Fruit fly (Drosophila melanogaster) whole organism, embryonic: ENCODE measurements around the gene Ir92a.

ENCODE experiments used
- ATbp ChIP-seq: fragments of 200-800 bp; sonication (Bioruptor generic); optimal IDR thresholded peaks from 2 replicates; lab custom pipeline; 2017; ENCODE audit warnings: missing biosample characterization, mild to moderate bottlenecking, missing genetic modification characterization, missing genetic modification reagents
- BEAF-32 ChIP-seq: fragments of 200-800 bp; sonication (Bioruptor generic); optimal IDR thresholded peaks from 3 replicates; lab custom pipeline; 2017; ENCODE audit warnings: missing biosample characterization, missing genetic modification characterization, mild to moderate bottlenecking, moderate library complexity, missing genetic modification reagents
- CG12104 ChIP-seq: fragments of 200-800 bp; sonication (Bioruptor generic); optimal IDR thresholded peaks from 3 replicates; lab custom pipeline; 2016; ENCODE audit warnings: missing biosample characterization, missing genetic modification characterization
- CG12391 ChIP-seq: fragments of 200-800 bp; sonication (Bioruptor generic); optimal IDR thresholded peaks from 3 replicates; lab custom pipeline; 2018; ENCODE audit warnings: missing biosample characterization, mild to moderate bottlenecking, missing genetic modification characterization, moderate library complexity
- CG12659 ChIP-seq: fragments of 200-800 bp; sonication (Bioruptor generic); optimal IDR thresholded peaks from 3 replicates; lab custom pipeline; 2017; ENCODE audit warnings: mild to moderate bottlenecking, missing biosample characterization, missing genetic modification reagents, missing genetic modification characterization
- CG13123 ChIP-seq: fragments of 200-800 bp; sonication (Bioruptor generic); optimal IDR thresholded peaks from 2 replicates; lab custom pipeline; 2016; ENCODE audit warnings: missing biosample characterization, missing genetic modification characterization
- CG14050 ChIP-seq: fragments of 200-800 bp; sonication (Bioruptor generic); IDR thresholded peaks from 3 replicates; pipeline ENCODE4 v1.3.6; 2022; ENCODE audit warnings: missing biosample characterization, missing genetic modification characterization
- CG15073 ChIP-seq: fragments of 200-800 bp; sonication (Bioruptor generic); optimal IDR thresholded peaks from 2 replicates; lab custom pipeline; 2016; ENCODE audit warnings: missing biosample characterization, missing genetic modification characterization
- CG17186 ChIP-seq: fragments of 200-800 bp; sonication (Bioruptor generic); optimal IDR thresholded peaks from 3 replicates; lab custom pipeline; 2017; ENCODE audit warnings: missing biosample characterization, missing genetic modification reagents, missing genetic modification characterization
- CG17912 ChIP-seq: fragments of 200-800 bp; sonication (Bioruptor generic); optimal IDR thresholded peaks from 2 replicates; lab custom pipeline; 2018; ENCODE audit warnings: missing biosample characterization, mild to moderate bottlenecking, missing genetic modification characterization
- CG18476 ChIP-seq: fragments of 200-800 bp; sonication (Bioruptor generic); optimal IDR thresholded peaks from 2 replicates; lab custom pipeline; 2016; ENCODE audit warnings: missing biosample characterization, mild to moderate bottlenecking, missing genetic modification characterization
- CG18764 ChIP-seq: fragments of 200-800 bp; sonication (Bioruptor generic); optimal IDR thresholded peaks from 3 replicates; lab custom pipeline; 2016; ENCODE audit warnings: missing biosample characterization, missing genetic modification characterization
- CG2875 ChIP-seq: fragments of 200-800 bp; sonication (Bioruptor generic); optimal IDR thresholded peaks from 2 replicates; lab custom pipeline; 2017; ENCODE audit warnings: missing biosample characterization, mild to moderate bottlenecking, missing genetic modification characterization, missing genetic modification reagents
- CG32772 ChIP-seq: fragments of 200-800 bp; sonication (Bioruptor generic); IDR thresholded peaks from 2 replicates; pipeline ENCODE4 v1.3.6; 2022; ENCODE audit warnings: missing biosample characterization, missing genetic modification characterization
- CG34422 ChIP-seq: fragments of 200-800 bp; sonication (Bioruptor generic); IDR thresholded peaks from 3 replicates; pipeline ENCODE4 v1.3.6; 2022; ENCODE audit warnings: missing biosample characterization, missing genetic modification characterization
- CG3847 ChIP-seq: fragments of 200-800 bp; sonication (Bioruptor generic); IDR thresholded peaks from 2 replicates; pipeline ENCODE4 v1.3.6; 2022; ENCODE audit warnings: missing biosample characterization, missing genetic modification characterization
- CG43689 ChIP-seq: fragments of 200-800 bp; sonication (Bioruptor generic); IDR thresholded peaks from 2 replicates; pipeline ENCODE4 v1.3.6; 2022; ENCODE audit warnings: missing biosample characterization, missing genetic modification characterization
- CG4707 ChIP-seq: fragments of 200-800 bp; sonication (Bioruptor generic); optimal IDR thresholded peaks from 2 replicates; lab custom pipeline; 2018; ENCODE audit warnings: missing biosample characterization, mild to moderate bottlenecking, missing genetic modification characterization, moderate library complexity
- CG6272 ChIP-seq: fragments of 200-800 bp; sonication (Bioruptor generic); IDR thresholded peaks from 2 replicates; pipeline ENCODE4 v1.3.6; 2022; ENCODE audit warnings: missing biosample characterization, missing genetic modification characterization
- CG7963 ChIP-seq: fragments of 200-800 bp; sonication (Bioruptor generic); IDR thresholded peaks from 3 replicates; pipeline ENCODE4 v1.3.6; 2022; ENCODE audit warnings: missing biosample characterization, missing genetic modification characterization; ENCODE audit not compliant: partially characterized antibody
- CG8359 ChIP-seq: fragments of 200-800 bp; sonication (Bioruptor generic); optimal IDR thresholded peaks from 2 replicates; lab custom pipeline; 2017; ENCODE audit warnings: missing biosample characterization, mild to moderate bottlenecking, missing genetic modification characterization, borderline replicate concordance
- CG9876 ChIP-seq: fragments of 200-800 bp; sonication (Bioruptor generic); optimal IDR thresholded peaks from 2 replicates; lab custom pipeline; 2016; ENCODE audit warnings: missing biosample characterization, missing genetic modification characterization
- CG9932 ChIP-seq: fragments of 200-800 bp; sonication (Bioruptor generic); IDR thresholded peaks from 2 replicates; pipeline ENCODE4 v1.3.6; 2022; ENCODE audit warnings: missing biosample characterization, missing genetic modification characterization
- Camta ChIP-seq: fragments of 200-800 bp; sonication (Bioruptor generic); optimal IDR thresholded peaks from 2 replicates; lab custom pipeline; 2016; ENCODE audit warnings: missing biosample characterization, missing genetic modification characterization
- CrebB ChIP-seq: fragments of 200-800 bp; sonication (Bioruptor generic); optimal IDR thresholded peaks from 3 replicates; lab custom pipeline; 2018; ENCODE audit warnings: missing biosample characterization, mild to moderate bottlenecking, missing genetic modification characterization
- Dek ChIP-seq: fragments of 200-800 bp; sonication (Bioruptor generic); optimal IDR thresholded peaks from 3 replicates; lab custom pipeline; 2019; ENCODE audit warnings: missing biosample characterization, mild to moderate bottlenecking, missing genetic modification characterization, moderate library complexity
- Fer3 ChIP-seq: fragments of 200-800 bp; sonication (Bioruptor generic); optimal IDR thresholded peaks from 2 replicates; lab custom pipeline; 2018; ENCODE audit warnings: missing biosample characterization, mild to moderate bottlenecking, missing genetic modification characterization, moderate library complexity
- H15 ChIP-seq: fragments of 200-800 bp; sonication (Bioruptor generic); IDR thresholded peaks from 3 replicates; pipeline ENCODE4 v1.3.6; 2022; ENCODE audit warnings: missing biosample characterization, missing genetic modification characterization
- Hey ChIP-seq: fragments of 200-800 bp; sonication (Bioruptor generic); optimal IDR thresholded peaks from 3 replicates; lab custom pipeline; 2018; ENCODE audit warnings: missing biosample characterization, mild to moderate bottlenecking, missing genetic modification characterization
- Hmx ChIP-seq: fragments of 200-800 bp; sonication (Bioruptor generic); optimal IDR thresholded peaks from 2 replicates; lab custom pipeline; 2016; ENCODE audit warnings: missing biosample characterization, missing genetic modification characterization
- Ptx1 ChIP-seq: fragments of 200-800 bp; sonication (Bioruptor generic); IDR thresholded peaks from 2 replicates; pipeline ENCODE4 v1.3.6; 2022; ENCODE audit warnings: missing biosample characterization, missing genetic modification characterization
- Taf1 ChIP-seq: fragments of 200-800 bp; sonication (Bioruptor generic); IDR thresholded peaks from 2 replicates; pipeline ENCODE4 v1.3.6; 2022; ENCODE audit warnings: missing biosample characterization, missing genetic modification characterization
- abd-A ChIP-seq: fragments of 200-800 bp; sonication (Bioruptor generic); optimal IDR thresholded peaks from 3 replicates; lab custom pipeline; 2019; ENCODE audit warnings: missing biosample characterization, mild to moderate bottlenecking, missing genetic modification characterization, moderate library complexity
- amos ChIP-seq: fragments of 200-800 bp; sonication (Bioruptor generic); IDR thresholded peaks from 2 replicates; pipeline ENCODE4 v1.3.6; 2022; ENCODE audit warnings: missing biosample characterization, missing genetic modification characterization; ENCODE audit not compliant: partially characterized antibody
- bcd ChIP-seq: fragments of 200-800 bp; sonication (Bioruptor generic); optimal IDR thresholded peaks from 2 replicates; lab custom pipeline; 2017; ENCODE audit warnings: missing biosample characterization, mild to moderate bottlenecking, missing genetic modification characterization
- btn ChIP-seq: fragments of 200-800 bp; sonication (Bioruptor generic); optimal IDR thresholded peaks from 2 replicates; lab custom pipeline; 2016; ENCODE audit warnings: missing biosample characterization, missing genetic modification characterization
- cg ChIP-seq: fragments of 200-800 bp; sonication (Bioruptor generic); optimal IDR thresholded peaks from 3 replicates; lab custom pipeline; 2019; ENCODE audit warnings: missing biosample characterization, mild to moderate bottlenecking, missing genetic modification characterization, moderate library complexity
- crc ChIP-seq: fragments of 200-800 bp; sonication (Bioruptor generic); optimal IDR thresholded peaks from 2 replicates; lab custom pipeline; 2016; ENCODE audit warnings: missing biosample characterization, missing genetic modification characterization
- ewg ChIP-seq: fragments of 200-800 bp; sonication (Bioruptor generic); optimal IDR thresholded peaks from 3 replicates; lab custom pipeline; 2017; ENCODE audit warnings: mild to moderate bottlenecking, missing biosample characterization, missing genetic modification reagents, missing genetic modification characterization
- eyg ChIP-seq: fragments of 200-800 bp; sonication (Bioruptor generic); optimal IDR thresholded peaks from 3 replicates; lab custom pipeline; 2016; ENCODE audit warnings: missing biosample characterization, missing genetic modification characterization
- knrl ChIP-seq: fragments of 200-800 bp; sonication (Bioruptor generic); IDR thresholded peaks from 3 replicates; pipeline ENCODE4 v1.3.6; 2022; ENCODE audit warnings: missing biosample characterization, missing genetic modification characterization; ENCODE audit not compliant: partially characterized antibody
- lola ChIP-seq, 3 experiments: fragments of >200 bp in 2 of 3; fragments of 200-800 bp in 1 of 3; sonication (Bioruptor generic) in 1 of 3; optimal IDR thresholded peaks; 2 replicates each; lab custom pipeline; 2017 to 2019; ENCODE audit warnings: missing biosample characterization in 3 of 3, missing genetic modification characterization in 3 of 3, mild to moderate bottlenecking in 1 of 3, moderate library complexity in 1 of 3
- onecut ChIP-seq: fragments of 200-800 bp; sonication (Bioruptor generic); IDR thresholded peaks from 2 replicates; pipeline ENCODE4 v1.3.6; 2022; ENCODE audit warnings: missing biosample characterization, missing genetic modification characterization
- rib ChIP-seq: fragments of 200-800 bp; sonication (Bioruptor generic); IDR thresholded peaks from 2 replicates; pipeline ENCODE4 v1.3.6; 2022; ENCODE audit warnings: missing biosample characterization, missing genetic modification characterization
- sim ChIP-seq: fragments of 200-800 bp; sonication (Bioruptor generic); IDR thresholded peaks from 2 replicates; pipeline ENCODE4 v1.3.6; 2022; ENCODE audit warnings: missing biosample characterization, missing genetic modification characterization
- tna ChIP-seq: fragments of 200-800 bp; sonication (Bioruptor generic); IDR thresholded peaks from 2 replicates; pipeline ENCODE4 v1.3.6; 2022; ENCODE audit warnings: missing biosample characterization, missing genetic modification characterization; ENCODE audit not compliant: partially characterized antibody
- vnd ChIP-seq: fragments of 200-800 bp; sonication (Bioruptor generic); IDR thresholded peaks from 3 replicates; pipeline ENCODE4 v1.3.6; 2022; ENCODE audit warnings: missing biosample characterization, missing genetic modification characterization; ENCODE audit not compliant: partially characterized antibody

Ir92a gene

dm6 chr3R:20327572-20328483 lies 10.9 kb upstream of the Ir92a start, which contains the start of the genes CG4360 and Sirt2 (continued):
- TF ChIP-seq CG18764 (GFP tag; lab: Kevin White, UChicago) = no peak
- TF ChIP-seq Camta (GFP tag; lab: Kevin White, UChicago) = no peak
- TF ChIP-seq CG9876 (GFP tag; lab: Kevin White, UChicago) = peak; percentile 49
- no peak for TF ChIP-seq CG13123
- no peak; the same call in 2 of the 3 replicates for TF ChIP-seq CG14050 (GFP tag; lab: Robert Waterston, UW)
- peak; percentile 41 for TF ChIP-seq Ptx1
- peak; percentile 49 for TF ChIP-seq CG12391 (tag; lab: Kevin White, UChicago)
- TF ChIP-seq H15 (GFP tag; lab: Robert Waterston, UW) = peak; percentile 53; the same call in 1 of the 3 replicates
- no peak for TF ChIP-seq CG18476 (GFP tag; lab: Kevin White, UChicago)
- TF ChIP-seq CG43689 (GFP tag; lab: Robert Waterston, UW) = no peak
- TF ChIP-seq amos (GFP tag; lab: Robert Waterston, UW) = peak; percentile 91
- no peak for TF ChIP-seq CG32772 (GFP tag; lab: Robert Waterston, UW)
- TF ChIP-seq Hey (tag; lab: Kevin White, UChicago) = no peak
- TF ChIP-seq CG17912 (GFP tag; lab: Kevin White, UChicago) = peak; percentile 63
- peak; percentile 20 for TF ChIP-seq CG12104 (GFP tag; lab: Kevin White, UChicago)
- TF ChIP-seq lola (GFP tag; optimal IDR thresholded peaks at IDR 0.05; lab: Kevin White, UChicago) = peak in 1 of 3 experiments; percentile 29
- TF ChIP-seq CG6272 = peak; percentile 48; the same call in 1 of the 2 replicates
- TF ChIP-seq crc = peak; percentile 18
- TF ChIP-seq CG9932 (GFP tag; lab: Robert Waterston, UW) = peak; percentile 84
- TF ChIP-seq BEAF-32 = peak; percentile 88
- TF ChIP-seq vnd = peak; percentile 81
- TF ChIP-seq CG17186 (GFP tag; lab: Kevin White, UChicago) = peak; percentile 16
- 0 out of 2 replicates have a peak, but pooled peaks have one; percentile 44 for TF ChIP-seq rib
- no peak for TF ChIP-seq btn
- peak; percentile 82 for TF ChIP-seq tna (GFP tag; lab: Robert Waterston, UW)
- TF ChIP-seq CG8359 (GFP tag; lab: Kevin White, UChicago) = no peak
- peak; percentile 22 for TF ChIP-seq eyg (GFP tag; lab: Kevin White, UChicago)
- no peak for TF ChIP-seq CrebB (tag; lab: Kevin White, UChicago)
- no peak for TF ChIP-seq CG4707 (GFP tag; lab: Kevin White, UChicago)
- TF ChIP-seq bcd (GFP tag; lab: Kevin White, UChicago) = peak; percentile 43
- TF ChIP-seq Hmx (GFP tag; lab: Kevin White, UChicago) = peak; percentile 36
- TF ChIP-seq knrl = peak; percentile 83; the same call in 2 of the 3 replicates
- peak; percentile 56 for TF ChIP-seq onecut (GFP tag; lab: Robert Waterston, UW)
- no peak for TF ChIP-seq ATbp (GFP tag; lab: Kevin White, UChicago)
- peak; percentile 51 for TF ChIP-seq CG3847
- TF ChIP-seq CG7963 = peak; percentile 92
- no peak for TF ChIP-seq CG15073 (GFP tag; lab: Kevin White, UChicago)
- TF ChIP-seq Dek = no peak
- TF ChIP-seq CG2875 = no peak
- TF ChIP-seq sim = no peak
- no peak for TF ChIP-seq Taf1 (GFP tag; lab: Robert Waterston, UW)
- TF ChIP-seq cg (GFP tag; lab: Kevin White, UChicago) = no peak
- TF ChIP-seq abd-A (tag; lab: Kevin White, UChicago) = no peak
- TF ChIP-seq ewg (GFP tag; lab: Kevin White, UChicago) = no peak
- peak; percentile 78 for TF ChIP-seq CG34422 (GFP tag; lab: Robert Waterston, UW)
- TF ChIP-seq Fer3 (tag; lab: Kevin White, UChicago) = no peak
- peak; percentile 72 for TF ChIP-seq CG12659
